Worm (Caenorhabditis elegans) whole organism, early embryonic: ENCODE data around the gene wdr-31.

Experiments
- B0310.2 ChIP-seq: sonication (generic microtip); optimal IDR thresholded peaks from 2 replicates; lab custom pipeline; 2016; ENCODE audit warnings: mild to moderate bottlenecking, missing genetic modification characterization, missing compliant biosample characterization
- F13C5.2 ChIP-seq: sonication (generic microtip); optimal IDR thresholded peaks from 2 replicates; lab custom pipeline; 2017; ENCODE audit warnings: mild to moderate bottlenecking, missing genetic modification characterization, inconsistent platforms, missing compliant biosample characterization
- aly-1 ChIP-seq: sonication (generic microtip); optimal IDR thresholded peaks from 2 replicates; lab custom pipeline; 2016; ENCODE audit warnings: missing genetic modification characterization, missing compliant biosample characterization
- ama-1 ChIP-seq: fragments of 150-350 bp; optimal IDR thresholded peaks from 2 replicates; lab custom pipeline; 2014
- ceh-13 ChIP-seq: fragments of 200-800 bp; sonication (Bioruptor generic); optimal IDR thresholded peaks from 2 replicates; lab custom pipeline; 2018; ENCODE audit warnings: mild to moderate bottlenecking, missing genetic modification characterization, missing compliant biosample characterization
- ceh-36 ChIP-seq: sonication (generic microtip); optimal IDR thresholded peaks from 2 replicates; lab custom pipeline; 2016; ENCODE audit warnings: missing genetic modification characterization, inconsistent platforms, missing compliant biosample characterization
- ets-7 ChIP-seq: sonication (generic microtip); optimal IDR thresholded peaks from 2 replicates; lab custom pipeline; 2016; ENCODE audit warnings: missing genotype, missing genetic modification characterization, missing compliant biosample characterization
- flt-1 ChIP-seq: fragments of 200-800 bp; sonication (Bioruptor generic); IDR thresholded peaks from 2 replicates; pipeline ENCODE4 v1.3.6; 2022; ENCODE audit warnings: missing genetic modification characterization, missing compliant biosample characterization
- hmbx-1 ChIP-seq: sonication (generic microtip); optimal IDR thresholded peaks from 2 replicates; lab custom pipeline; 2016; ENCODE audit warnings: mild to moderate bottlenecking, missing genetic modification characterization, missing compliant biosample characterization
- hmg-4 ChIP-seq: fragments of 200-800 bp; sonication (Bioruptor generic); optimal IDR thresholded peaks from 2 replicates; lab custom pipeline; 2018; ENCODE audit warnings: mild to moderate bottlenecking, missing genetic modification characterization, missing compliant biosample characterization
- hnd-1 ChIP-seq: sonication (generic microtip); optimal IDR thresholded peaks from 2 replicates; lab custom pipeline; 2016; ENCODE audit warnings: missing genetic modification characterization, missing compliant biosample characterization
- pes-1 ChIP-seq: fragments of 200-800 bp; sonication (Bioruptor generic); IDR thresholded peaks from 2 replicates; pipeline ENCODE4 v1.3.6; 2022; ENCODE audit warnings: missing genetic modification reagents, missing genetic modification characterization, missing compliant biosample characterization
- scrt-1 ChIP-seq: fragments of 200-800 bp; sonication (Bioruptor generic); IDR thresholded peaks from 2 replicates; pipeline ENCODE4 v1.3.6; 2022; ENCODE audit warnings: missing genetic modification characterization, missing compliant biosample characterization
- sea-1 ChIP-seq: fragments of 200-800 bp; sonication (Bioruptor generic); conservative IDR thresholded peaks from 2 replicates; pipeline ENCODE4 v1.3.6; 2022; ENCODE audit warnings: missing genetic modification characterization, missing compliant biosample characterization
- tbx-11 ChIP-seq: fragments of 200-800 bp; sonication (Bioruptor generic); IDR thresholded peaks from 2 replicates; pipeline ENCODE4 v1.3.6; 2022; ENCODE audit warnings: missing genetic modification characterization, missing compliant biosample characterization
- tra-4 ChIP-seq: sonication (generic microtip); optimal IDR thresholded peaks from 2 replicates; lab custom pipeline; 2017; ENCODE audit warnings: missing genetic modification characterization, missing compliant biosample characterization

wdr-31 gene

DNA sequence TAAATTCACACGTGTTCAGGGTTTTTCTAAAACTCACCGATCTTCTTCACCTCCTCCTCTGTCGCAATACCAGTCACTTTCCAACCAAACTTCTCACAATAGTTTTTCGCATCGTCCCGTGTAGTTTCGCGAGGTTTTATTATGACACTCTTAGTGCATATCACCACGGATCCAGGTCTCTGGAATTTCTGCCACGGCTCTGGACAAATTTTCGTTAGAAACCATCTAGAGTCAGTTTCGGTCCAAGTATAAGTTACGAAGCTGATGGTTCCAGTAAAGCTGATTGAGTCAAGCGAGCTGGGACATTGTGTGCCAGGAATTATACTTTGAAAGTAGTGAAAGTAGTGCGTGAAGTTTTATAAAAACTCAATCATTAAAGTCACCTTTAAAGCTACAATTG lies 21.3 kb upstream of the wdr-31 start:
- TF ChIP-seq ets-7 (tag; lab: Kevin White, UChicago) (no peak), ceh-36 (tag; lab: Kevin White, UChicago) (no peak), pes-1 (GFP tag; lab: Robert Waterston, UW) (no peak), scrt-1 (no peak)

DNA sequence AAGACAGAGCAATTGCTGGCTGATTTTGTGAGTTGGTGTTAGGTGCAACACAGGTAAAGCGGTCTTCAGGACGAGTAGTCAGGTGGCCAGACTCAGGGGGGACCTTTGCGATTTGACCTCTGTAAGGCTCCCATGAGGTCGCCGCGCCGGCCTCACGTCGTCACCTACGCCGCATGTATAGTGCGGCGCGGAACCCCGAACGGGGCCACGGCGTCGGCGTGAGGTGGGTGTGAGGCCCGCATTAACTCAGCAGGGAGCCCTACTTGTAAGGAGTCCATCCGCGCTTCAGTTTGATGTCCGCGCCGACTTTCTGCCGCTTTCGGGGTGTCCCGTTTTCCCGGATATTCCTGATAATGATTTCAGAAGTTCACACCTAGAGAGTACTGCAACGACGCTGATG lies 19.5 kb upstream of the wdr-31 start:
- TF ChIP-seq tbx-11 (GFP tag; lab: Robert Waterston, UW), result no peak
- no peak for TF ChIP-seq ceh-13 (GFP tag; lab: Kevin White, UChicago)
- TF ChIP-seq aly-1 (tag; lab: Kevin White, UChicago), result no peak
- TF ChIP-seq sea-1, result no peak

DNA sequence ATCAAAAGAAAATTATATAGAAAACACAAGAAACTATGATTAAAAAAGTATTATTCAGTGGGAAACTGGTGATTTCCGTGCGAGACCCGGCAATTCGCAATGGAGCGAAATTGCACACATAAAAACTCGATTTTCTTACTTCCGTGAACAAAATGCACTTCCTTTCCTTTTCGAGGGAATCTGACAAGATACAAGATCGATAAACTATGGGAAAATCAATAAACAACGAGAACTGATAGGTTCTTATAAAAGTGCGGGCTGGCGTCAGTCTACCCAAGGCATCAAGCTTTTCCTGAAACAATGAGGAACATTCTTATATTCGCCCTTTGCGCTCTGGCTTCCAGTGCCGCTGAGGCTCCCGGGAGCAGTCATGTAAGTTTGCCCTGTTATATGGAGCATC lies 17.9 kb upstream of the wdr-31 start, which contains the start of gene F29A7.3:
Gene F29A7.3, plus strand, starts transcription at position 301 of the 400 bp plus-strand sequence.
- TF ChIP-seq ets-7 (tag; lab: Kevin White, UChicago), result no peak
- no peak for TF ChIP-seq flt-1 (GFP tag; lab: Robert Waterston, UW)
- no peak for TF ChIP-seq hmg-4 (GFP tag; lab: Kevin White, UChicago)
- no peak for TF ChIP-seq ceh-36 (tag; lab: Kevin White, UChicago)
- no peak for TF ChIP-seq hmbx-1
- no peak for TF ChIP-seq hnd-1 (tag; lab: Kevin White, UChicago)
- no peak for TF ChIP-seq tra-4 (tag; lab: Kevin White, UChicago)
- no peak for TF ChIP-seq sea-1
- TF ChIP-seq aly-1 (tag; lab: Kevin White, UChicago), result no peak
- no peak for TF ChIP-seq ama-1 (lab: Kevin White, UChicago)
- no peak for TF ChIP-seq ceh-13 (GFP tag; lab: Kevin White, UChicago)
- no peak for TF ChIP-seq tbx-11 (GFP tag; lab: Robert Waterston, UW)

DNA sequence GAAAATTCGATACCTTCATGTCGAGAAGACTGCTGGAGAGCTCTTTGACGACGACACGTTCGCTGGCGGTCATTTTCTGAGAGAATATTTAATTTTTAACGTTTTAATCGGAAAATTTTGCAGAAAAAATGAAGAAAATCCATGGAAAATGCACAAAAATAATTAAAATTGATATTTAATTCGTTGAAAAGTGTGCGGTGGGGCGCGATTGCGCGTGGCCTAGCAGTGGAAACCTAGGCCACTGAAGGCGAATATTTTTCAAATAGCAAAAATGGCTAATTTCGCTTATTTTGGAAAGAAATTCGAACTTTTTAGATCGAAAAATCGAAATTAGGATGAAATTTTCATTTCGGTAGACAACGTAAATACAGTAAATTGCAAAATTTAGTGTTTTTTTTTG lies 17.4 kb upstream of the wdr-31 start, which contains the start of gene F29A7.6:
Gene F29A7.6, minus strand, starts transcription at position 76 of the 400 bp plus-strand sequence.
- no peak for TF ChIP-seq hmbx-1
- TF ChIP-seq pes-1 (GFP tag; lab: Robert Waterston, UW), result 0 out of 2 replicates have a peak, but pooled peaks have one; percentile 58

DNA sequence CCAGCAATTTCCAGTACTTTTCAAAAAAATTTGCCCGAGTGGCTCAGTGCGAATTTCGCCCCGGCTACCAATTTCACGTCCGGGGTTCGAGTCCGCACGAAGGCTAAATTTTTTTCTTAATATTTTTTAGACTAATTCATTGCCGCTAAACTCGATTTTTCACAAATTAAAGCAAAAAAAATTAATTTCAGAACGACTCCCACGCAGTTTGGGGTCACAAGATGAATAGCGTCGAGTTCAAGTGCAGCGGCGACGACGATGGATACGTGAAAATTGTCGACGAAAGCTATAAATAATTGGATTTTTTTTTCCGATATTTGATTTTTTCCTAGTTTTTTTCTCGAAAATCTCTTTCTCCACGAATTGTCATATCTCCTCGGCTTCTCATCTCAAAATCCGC lies 16.2 kb upstream of the wdr-31 start:
- no peak for TF ChIP-seq ceh-36 (tag; lab: Kevin White, UChicago)
- no peak for TF ChIP-seq scrt-1

DNA sequence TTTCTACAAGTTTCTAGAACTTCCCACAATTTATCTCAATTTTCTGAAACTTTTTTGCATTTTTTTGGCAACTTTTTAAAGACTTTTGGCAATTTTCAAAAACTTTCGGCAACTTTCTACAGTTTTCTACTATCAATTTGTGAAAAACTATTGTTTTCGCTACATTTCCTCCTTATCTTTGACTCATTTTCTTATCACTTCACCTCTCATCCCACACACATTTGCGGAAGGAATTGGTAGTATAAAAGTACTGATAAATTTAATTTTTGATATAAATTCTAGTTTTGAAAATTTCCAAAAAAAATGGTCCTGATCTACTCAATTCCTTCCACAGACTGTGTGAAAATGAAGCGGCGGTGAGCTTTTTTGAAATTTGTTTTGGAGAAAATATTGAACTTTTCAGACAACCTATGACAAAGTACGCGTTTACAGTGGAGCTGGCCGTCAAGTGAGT lies 14.5 kb upstream of the wdr-31 start, which contains the start of gene F29A7.4:
Gene F29A7.4, plus strand, starts transcription at position 404 of the 454 bp plus-strand sequence.
- TF ChIP-seq hnd-1 (tag; lab: Kevin White, UChicago) (no peak), hmbx-1 (no peak), tra-4 (tag; lab: Kevin White, UChicago) (no peak), pes-1 (GFP tag; lab: Robert Waterston, UW) (no peak)

DNA sequence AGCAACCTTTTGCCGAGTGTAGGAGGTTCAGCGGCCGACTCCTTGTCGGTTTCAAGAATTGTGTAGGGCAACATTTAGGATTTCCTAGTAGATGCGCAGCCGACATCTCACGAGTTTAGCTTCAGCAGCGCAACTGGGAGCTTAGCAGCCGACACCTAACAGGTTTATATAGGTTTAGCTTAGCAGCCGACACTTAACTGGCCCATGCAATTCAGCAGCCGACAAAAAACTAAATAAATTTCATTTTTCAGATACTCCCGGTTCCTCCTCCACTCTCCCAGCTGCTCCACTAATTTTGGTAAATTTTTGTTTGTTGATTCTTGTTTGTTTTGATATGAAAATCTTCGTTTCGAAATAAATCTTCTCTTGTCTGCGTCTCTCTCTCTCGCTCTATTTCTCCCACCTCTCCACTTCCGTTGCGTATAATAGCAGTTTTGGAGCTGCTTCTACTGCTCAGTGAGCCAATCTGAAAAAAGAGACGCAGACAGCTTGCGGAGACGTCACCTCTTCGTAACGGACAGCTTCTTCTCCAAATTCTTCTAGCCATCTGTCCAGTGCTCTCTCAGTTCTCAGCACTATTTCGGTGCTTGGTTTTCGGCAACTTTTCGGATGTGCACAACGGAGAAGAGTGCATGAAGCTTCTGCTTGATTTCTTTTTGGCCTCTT lies 13.0 kb upstream of the wdr-31 start:
- TF ChIP-seq hnd-1 (tag; lab: Kevin White, UChicago) (no peak), tra-4 (tag; lab: Kevin White, UChicago) (no peak), ets-7 (tag; lab: Kevin White, UChicago) (no peak), pes-1 (GFP tag; lab: Robert Waterston, UW) (no peak), aly-1 (tag; lab: Kevin White, UChicago) (no peak), ceh-36 (tag; lab: Kevin White, UChicago) (no peak), hmg-4 (GFP tag; lab: Kevin White, UChicago) (no peak)

DNA sequence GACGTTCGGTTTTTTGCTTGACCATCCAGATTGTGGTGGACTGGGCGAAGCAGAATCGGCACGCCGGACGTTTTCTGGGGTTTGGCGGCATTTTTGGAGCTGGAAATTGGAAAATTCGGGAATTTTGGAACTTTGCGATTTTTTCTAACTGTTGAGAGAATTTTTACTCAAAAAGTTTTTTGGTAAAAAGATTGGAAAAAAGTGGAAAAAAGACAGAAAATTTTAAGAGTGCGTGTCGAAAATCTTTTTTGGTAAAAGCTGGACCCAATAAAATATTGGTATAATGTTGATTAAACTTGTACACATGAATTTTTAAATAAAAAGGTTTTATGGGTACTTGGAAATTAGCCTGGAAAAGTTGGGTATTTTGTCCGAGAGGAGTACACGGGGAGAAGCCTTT lies 7.2 kb upstream of the wdr-31 start, which contains the start of gene T05A8.7:
Gene T05A8.7, minus strand, starts transcription at position 101 of the 400 bp plus-strand sequence.
- no peak for TF ChIP-seq tra-4 (tag; lab: Kevin White, UChicago)

DNA sequence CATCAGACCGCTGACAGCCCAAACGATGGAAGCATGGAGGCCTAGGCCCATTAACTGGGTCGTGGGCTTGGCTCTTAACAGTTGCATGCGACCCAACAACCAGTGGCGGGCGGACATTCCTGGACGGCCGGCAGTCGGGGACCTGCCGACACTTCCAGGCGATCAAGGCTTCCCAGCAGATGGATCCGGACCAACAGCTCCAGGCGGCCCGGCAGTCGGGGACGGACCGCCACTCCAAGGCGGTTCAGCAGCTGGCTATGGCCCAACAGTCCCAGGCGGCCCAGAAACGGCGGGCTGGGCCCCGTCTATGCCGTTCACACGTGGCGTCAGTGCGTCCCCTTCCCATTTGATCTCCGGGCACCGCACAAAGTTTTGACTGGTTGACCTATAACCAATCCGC lies 6.3 kb upstream of the wdr-31 start:
- no peak for TF ChIP-seq ceh-13 (GFP tag; lab: Kevin White, UChicago)
- no peak for TF ChIP-seq hnd-1 (tag; lab: Kevin White, UChicago)
- no peak for TF ChIP-seq tra-4 (tag; lab: Kevin White, UChicago)
- no peak for TF ChIP-seq aly-1 (tag; lab: Kevin White, UChicago)
- TF ChIP-seq scrt-1, result 0 out of 2 replicates have a peak, but pooled peaks have one; percentile 47
- no peak for TF ChIP-seq sea-1

DNA sequence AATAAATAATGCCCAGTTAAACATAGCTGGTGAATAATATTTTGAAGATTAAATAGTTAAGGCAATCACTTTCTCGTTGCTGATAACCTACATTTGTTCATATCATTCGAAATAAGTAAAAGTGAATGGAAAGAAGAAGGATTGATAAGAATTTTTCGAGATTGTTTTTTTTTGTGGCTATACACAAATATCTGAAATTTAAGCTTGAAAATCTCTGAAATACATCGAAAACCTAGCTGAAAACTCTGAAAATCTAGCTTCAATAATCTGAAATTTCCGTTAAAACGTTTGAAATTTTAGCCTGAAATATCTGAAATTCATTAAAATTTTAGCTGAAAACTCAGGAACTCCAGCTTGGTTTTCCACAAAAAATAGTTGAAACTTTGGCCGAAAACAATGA lies 4.5 kb upstream of the wdr-31 start, which contains the start of gene T05A8.6:
Gene T05A8.6, minus strand, starts transcription at position 101 of the 400 bp plus-strand sequence.
- no peak for TF ChIP-seq ceh-36 (tag; lab: Kevin White, UChicago)
- no peak for TF ChIP-seq tra-4 (tag; lab: Kevin White, UChicago)
- no peak for TF ChIP-seq ceh-13 (GFP tag; lab: Kevin White, UChicago)
- TF ChIP-seq flt-1 (GFP tag; lab: Robert Waterston, UW), result no peak
- no peak for TF ChIP-seq B0310.2 (tag; lab: Kevin White, UChicago)
- no peak for TF ChIP-seq sea-1
- TF ChIP-seq hnd-1 (tag; lab: Kevin White, UChicago), result no peak
- TF ChIP-seq F13C5.2 (tag; lab: Kevin White, UChicago), result no peak
- TF ChIP-seq hmg-4 (GFP tag; lab: Kevin White, UChicago), result no peak
- no peak for TF ChIP-seq ets-7 (tag; lab: Kevin White, UChicago)
- no peak for TF ChIP-seq pes-1 (GFP tag; lab: Robert Waterston, UW)
- no peak for TF ChIP-seq ama-1 (lab: Kevin White, UChicago)
- no peak for TF ChIP-seq hmbx-1
- TF ChIP-seq aly-1 (tag; lab: Kevin White, UChicago), result no peak
- TF ChIP-seq scrt-1, result no peak
- TF ChIP-seq tbx-11 (GFP tag; lab: Robert Waterston, UW), result no peak
